Worm (Caenorhabditis elegans) whole organism, early embryonic: ENCODE results near the gene gtf-2E1.
A peak's percentile ranks its signal among the peaks of the same experiment; 100 is the strongest.

Source experiments
- B0310.2 ChIP-seq: sonication (generic microtip); optimal IDR thresholded peaks from 2 replicates; lab custom pipeline; 2016; ENCODE audit warnings: mild to moderate bottlenecking, missing genetic modification characterization, missing compliant biosample characterization
- F13C5.2 ChIP-seq: sonication (generic microtip); optimal IDR thresholded peaks from 2 replicates; lab custom pipeline; 2017; ENCODE audit warnings: mild to moderate bottlenecking, missing genetic modification characterization, inconsistent platforms, missing compliant biosample characterization
- aly-1 ChIP-seq: sonication (generic microtip); optimal IDR thresholded peaks from 2 replicates; lab custom pipeline; 2016; ENCODE audit warnings: missing genetic modification characterization, missing compliant biosample characterization
- ama-1 ChIP-seq: fragments of 150-350 bp; optimal IDR thresholded peaks from 2 replicates; lab custom pipeline; 2014
- ceh-13 ChIP-seq: fragments of 200-800 bp; sonication (Bioruptor generic); optimal IDR thresholded peaks from 2 replicates; lab custom pipeline; 2018; ENCODE audit warnings: mild to moderate bottlenecking, missing genetic modification characterization, missing compliant biosample characterization
- ceh-36 ChIP-seq: sonication (generic microtip); optimal IDR thresholded peaks from 2 replicates; lab custom pipeline; 2016; ENCODE audit warnings: missing genetic modification characterization, inconsistent platforms, missing compliant biosample characterization
- ets-7 ChIP-seq: sonication (generic microtip); optimal IDR thresholded peaks from 2 replicates; lab custom pipeline; 2016; ENCODE audit warnings: missing genotype, missing genetic modification characterization, missing compliant biosample characterization
- flt-1 ChIP-seq: fragments of 200-800 bp; sonication (Bioruptor generic); IDR thresholded peaks from 2 replicates; pipeline ENCODE4 v1.3.6; 2022; ENCODE audit warnings: missing genetic modification characterization, missing compliant biosample characterization
- hmbx-1 ChIP-seq: sonication (generic microtip); optimal IDR thresholded peaks from 2 replicates; lab custom pipeline; 2016; ENCODE audit warnings: mild to moderate bottlenecking, missing genetic modification characterization, missing compliant biosample characterization
- hmg-4 ChIP-seq: fragments of 200-800 bp; sonication (Bioruptor generic); optimal IDR thresholded peaks from 2 replicates; lab custom pipeline; 2018; ENCODE audit warnings: mild to moderate bottlenecking, missing genetic modification characterization, missing compliant biosample characterization
- hnd-1 ChIP-seq: sonication (generic microtip); optimal IDR thresholded peaks from 2 replicates; lab custom pipeline; 2016; ENCODE audit warnings: missing genetic modification characterization, missing compliant biosample characterization
- pes-1 ChIP-seq: fragments of 200-800 bp; sonication (Bioruptor generic); IDR thresholded peaks from 2 replicates; pipeline ENCODE4 v1.3.6; 2022; ENCODE audit warnings: missing genetic modification reagents, missing genetic modification characterization, missing compliant biosample characterization
- scrt-1 ChIP-seq: fragments of 200-800 bp; sonication (Bioruptor generic); IDR thresholded peaks from 2 replicates; pipeline ENCODE4 v1.3.6; 2022; ENCODE audit warnings: missing genetic modification characterization, missing compliant biosample characterization
- sea-1 ChIP-seq: fragments of 200-800 bp; sonication (Bioruptor generic); conservative IDR thresholded peaks from 2 replicates; pipeline ENCODE4 v1.3.6; 2022; ENCODE audit warnings: missing genetic modification characterization, missing compliant biosample characterization
- tbx-11 ChIP-seq: fragments of 200-800 bp; sonication (Bioruptor generic); IDR thresholded peaks from 2 replicates; pipeline ENCODE4 v1.3.6; 2022; ENCODE audit warnings: missing genetic modification characterization, missing compliant biosample characterization
- tbx-37 ChIP-seq: fragments of 200-800 bp; sonication (Bioruptor generic); conservative IDR thresholded peaks from 2 replicates; pipeline ENCODE4 v1.3.6; 2022; ENCODE audit warnings: missing genetic modification reagents, missing genetic modification characterization, missing compliant biosample characterization
- tra-4 ChIP-seq: sonication (generic microtip); optimal IDR thresholded peaks from 2 replicates; lab custom pipeline; 2017; ENCODE audit warnings: missing genetic modification characterization, missing compliant biosample characterization

Gene gtf-2E1

ce11 chrIV:17273602-17274110 lies 18.6 kb downstream of the gtf-2E1 start, which contains the start of gene gln-5:
Gene gln-5, minus strand, starts transcription at chrIV:17273652.
- TF ChIP-seq B0310.2 (tag; lab: Kevin White, UChicago) (no peak), scrt-1 (GFP tag; lab: Robert Waterston, UW) (no peak), ceh-36 (tag; lab: Kevin White, UChicago) (no peak), tra-4 (tag; lab: Kevin White, UChicago) (no peak), sea-1 (GFP tag; lab: Robert Waterston, UW) (no peak), tbx-37 (no peak), hmbx-1 (tag; lab: Kevin White, UChicago) (no peak), ceh-13 (GFP tag; lab: Kevin White, UChicago) (no peak), aly-1 (tag; lab: Kevin White, UChicago) (no peak), ets-7 (tag; lab: Kevin White, UChicago) (no peak)

ce11 chrIV:17275281-17275680 lies 20.2 kb downstream of the gtf-2E1 start, which contains the start of gene lhfp-4:
Gene lhfp-4, plus strand, starts transcription at chrIV:17275581.
- TF ChIP-seq aly-1 (tag; lab: Kevin White, UChicago) (no peak), tra-4 (tag; lab: Kevin White, UChicago) (no peak), sea-1 (GFP tag; lab: Robert Waterston, UW) (no peak), scrt-1 (GFP tag; lab: Robert Waterston, UW) (no peak), B0310.2 (tag; lab: Kevin White, UChicago) (no peak), ceh-13 (GFP tag; lab: Kevin White, UChicago) (no peak)

ce11 chrIV:17276705-17277458 lies 21.8 kb downstream of the gtf-2E1 start, which contains the start of gene clec-196:
Gene clec-196, plus strand, starts transcription at chrIV:17276956.
- no peak for TF ChIP-seq sea-1 (GFP tag; lab: Robert Waterston, UW)
- no peak for TF ChIP-seq tra-4 (tag; lab: Kevin White, UChicago)
- TF ChIP-seq ceh-13 (GFP tag; lab: Kevin White, UChicago): no peak
- no peak for TF ChIP-seq flt-1 (GFP tag; lab: Robert Waterston, UW)
- TF ChIP-seq tbx-37: no peak
- TF ChIP-seq hmg-4 (GFP tag; lab: Kevin White, UChicago): no peak
- no peak for TF ChIP-seq hnd-1 (tag; lab: Kevin White, UChicago)
- no peak for TF ChIP-seq B0310.2 (tag; lab: Kevin White, UChicago)
- no peak for TF ChIP-seq tbx-11
- TF ChIP-seq aly-1 (tag; lab: Kevin White, UChicago): no peak
- TF ChIP-seq pes-1: no peak
- TF ChIP-seq ets-7 (tag; lab: Kevin White, UChicago): no peak
- TF ChIP-seq ceh-36 (tag; lab: Kevin White, UChicago): no peak
- no peak for TF ChIP-seq hmbx-1 (tag; lab: Kevin White, UChicago)
- no peak for TF ChIP-seq F13C5.2 (tag; lab: Kevin White, UChicago)
- TF ChIP-seq ama-1 (lab: Kevin White, UChicago): no peak
- TF ChIP-seq scrt-1 (GFP tag; lab: Robert Waterston, UW): no peak

ce11 chrIV:17277459-17278173 lies 22.5 kb downstream of the gtf-2E1 start:
- TF ChIP-seq flt-1 (GFP tag; lab: Robert Waterston, UW) (no peak), ama-1 (lab: Kevin White, UChicago) (peak; percentile 3)

ce11 chrIV:17278363-17278762 lies 23.3 kb downstream of the gtf-2E1 start:
- peak; percentile 50; the same call in 1 of the 2 replicates for TF ChIP-seq pes-1
- no peak for TF ChIP-seq tbx-11
- TF ChIP-seq flt-1 (GFP tag; lab: Robert Waterston, UW): peak; percentile 67
- peak; percentile 73 for TF ChIP-seq tra-4 (tag; lab: Kevin White, UChicago)
- peak; percentile 55 for TF ChIP-seq B0310.2 (tag; lab: Kevin White, UChicago)
- TF ChIP-seq tbx-37: no peak
- peak; percentile 65 for TF ChIP-seq ceh-13 (GFP tag; lab: Kevin White, UChicago)
- peak; percentile 89 for TF ChIP-seq hmg-4 (GFP tag; lab: Kevin White, UChicago)
- peak; percentile 83 for TF ChIP-seq sea-1 (GFP tag; lab: Robert Waterston, UW)
- TF ChIP-seq hnd-1 (tag; lab: Kevin White, UChicago): peak; percentile 53
- peak; percentile 57 for TF ChIP-seq ceh-36 (tag; lab: Kevin White, UChicago)
- no peak for TF ChIP-seq scrt-1 (GFP tag; lab: Robert Waterston, UW)
- TF ChIP-seq hmbx-1 (tag; lab: Kevin White, UChicago): peak; percentile 69
- peak; percentile 96 for TF ChIP-seq F13C5.2 (tag; lab: Kevin White, UChicago)
- TF ChIP-seq aly-1 (tag; lab: Kevin White, UChicago): no peak
- TF ChIP-seq ets-7 (tag; lab: Kevin White, UChicago): no peak
- no peak for TF ChIP-seq ama-1 (lab: Kevin White, UChicago)

- TF ChIP-seq ceh-13 (GFP tag; lab: Kevin White, UChicago): no peak
- no peak for TF ChIP-seq hnd-1 (tag; lab: Kevin White, UChicago)
- TF ChIP-seq tbx-11: no peak
- TF ChIP-seq F13C5.2 (tag; lab: Kevin White, UChicago): no peak
- no peak for TF ChIP-seq flt-1 (GFP tag; lab: Robert Waterston, UW)
- no peak for TF ChIP-seq ama-1 (lab: Kevin White, UChicago)
Measured at ce11 chrIV:17278861-17279591, 23.9 kb downstream of the gtf-2E1 start, which contains the start of gene hsp-1. Gene hsp-1, plus strand, starts transcription at chrIV:17278959.
